Fruit fly (Drosophila melanogaster) whole organism, wandering third instar larva: ENCODE results near the gene CG13390.

Experiments used
- Abd-B ChIP-seq: fragments of >200 bp; optimal IDR thresholded peaks from 2 replicates; lab custom pipeline; 2017; ENCODE audit warnings: missing biosample characterization, missing genetic modification characterization
- CG32264 ChIP-seq: fragments of 200-800 bp; sonication (Bioruptor generic); optimal IDR thresholded peaks from 2 replicates; lab custom pipeline; 2016; ENCODE audit warnings: missing biosample characterization, missing genetic modification characterization
- CG9705 ChIP-seq: fragments of 200-800 bp; sonication (Bioruptor generic); optimal IDR thresholded peaks from 2 replicates; lab custom pipeline; 2018; ENCODE audit warnings: missing biosample characterization, mild to moderate bottlenecking, missing genetic modification characterization
- CrebA ChIP-seq: fragments of 200-800 bp; sonication (Bioruptor generic); optimal IDR thresholded peaks from 2 replicates; lab custom pipeline; 2016; ENCODE audit warnings: missing biosample characterization, mild to moderate bottlenecking, missing genetic modification characterization, borderline replicate concordance
- Dfd ChIP-seq: fragments of >200 bp; optimal IDR thresholded peaks from 2 replicates; lab custom pipeline; 2017; ENCODE audit warnings: missing biosample characterization, missing genetic modification characterization
- Dif ChIP-seq: fragments of 200-275, 200-300 bp; sonication (Bioruptor generic); optimal IDR thresholded peaks from 2 replicates; lab custom pipeline; 2018; ENCODE audit warnings: missing biosample characterization, missing genetic modification characterization; ENCODE audit not compliant: partially characterized antibody
- GATAd ChIP-seq: sonication (Bioruptor generic); optimal IDR thresholded peaks from 2 replicates; lab custom pipeline; 2016; ENCODE audit warnings: missing biosample characterization, missing genetic modification characterization
- HLH106 ChIP-seq: fragments of 200-800 bp; optimal IDR thresholded peaks from 3 replicates; lab custom pipeline; 2019; ENCODE audit warnings: missing biosample characterization, mild to moderate bottlenecking, missing genetic modification characterization, moderate library complexity
- Hnf4 ChIP-seq: fragments of 200-800 bp; sonication (Bioruptor generic); optimal IDR thresholded peaks from 2 replicates; lab custom pipeline; 2016; ENCODE audit warnings: missing biosample characterization, mild to moderate bottlenecking, missing genetic modification characterization
- Hr78 ChIP-seq: fragments of >200 bp; optimal IDR thresholded peaks from 2 replicates; lab custom pipeline; 2017; ENCODE audit warnings: missing biosample characterization, missing genetic modification characterization
- Hr83 ChIP-seq: fragments of 200-300 bp; sonication (Bioruptor generic); optimal IDR thresholded peaks from 2 replicates; lab custom pipeline; 2016; ENCODE audit warnings: missing biosample characterization, mild to moderate bottlenecking, missing genetic modification characterization, moderate library complexity; ENCODE audit not compliant: poor library complexity, severe bottlenecking
- Jra ChIP-seq: sonication (Bioruptor generic); optimal IDR thresholded peaks from 2 replicates; lab custom pipeline; 2016; ENCODE audit warnings: missing biosample characterization, missing genetic modification characterization
- Mio ChIP-seq: sonication (Bioruptor generic); optimal IDR thresholded peaks from 2 replicates; lab custom pipeline; 2016; ENCODE audit warnings: missing biosample characterization, missing genetic modification characterization
- Myc ChIP-seq: fragments of >200 bp; optimal IDR thresholded peaks from 2 replicates; lab custom pipeline; 2017
- N ChIP-seq: fragments of >200 bp; optimal IDR thresholded peaks from 2 replicates; lab custom pipeline; 2018; ENCODE audit warnings: missing biosample characterization, missing external identifiers, missing genetic modification characterization
- OdsH ChIP-seq: fragments of 200-800 bp; sonication (Bioruptor generic); optimal IDR thresholded peaks from 2 replicates; lab custom pipeline; 2016; ENCODE audit warnings: missing biosample characterization, mild to moderate bottlenecking, missing genetic modification characterization
- Rel ChIP-seq, 2 experiments: fragments of 200-800 bp; sonication (Bioruptor generic) in 1 of 2; optimal IDR thresholded peaks; 2 replicates in 1 of 2; 3 replicates in 1 of 2; lab custom pipeline; 2016 to 2019; ENCODE audit warnings: mild to moderate bottlenecking in 2 of 2, missing biosample characterization in 2 of 2, missing genetic modification characterization in 2 of 2, moderate library complexity in 1 of 2
- Sp1 ChIP-seq: fragments of 200-800 bp; sonication (Bioruptor generic); optimal IDR thresholded peaks from 3 replicates; lab custom pipeline; 2019; ENCODE audit warnings: missing biosample characterization, mild to moderate bottlenecking, missing genetic modification characterization, moderate library complexity
- Vsx2 ChIP-seq: fragments of 200-300, 225-300 bp; sonication (Bioruptor generic); optimal IDR thresholded peaks from 2 replicates; lab custom pipeline; 2018; ENCODE audit warnings: missing biosample characterization, missing genetic modification characterization; ENCODE audit not compliant: partially characterized antibody
- br ChIP-seq: fragments of 200-800 bp; sonication (Bioruptor generic); optimal IDR thresholded peaks from 2 replicates; lab custom pipeline; 2016; ENCODE audit warnings: missing biosample characterization, missing genetic modification characterization
- brk ChIP-seq: fragments of 200-800 bp; sonication (Bioruptor generic); optimal IDR thresholded peaks from 2 replicates; lab custom pipeline; 2016; ENCODE audit warnings: missing biosample characterization, mild to moderate bottlenecking, missing genetic modification characterization
- dl ChIP-seq, 2 experiments: fragments of 175-275, 200-275 bp in 1 of 2; fragments of 200-275 bp in 1 of 2; sonication (Bioruptor generic); optimal IDR thresholded peaks; lab custom pipeline; 2018; ENCODE audit warnings: mild to moderate bottlenecking in 2 of 2, missing biosample characterization in 2 of 2, missing genetic modification characterization in 2 of 2, moderate library complexity in 2 of 2; ENCODE audit not compliant: partially characterized antibody in 2 of 2, insufficient read depth in 1 of 2
- dmrt93B ChIP-seq: fragments of 200-800 bp; sonication (Bioruptor generic); optimal IDR thresholded peaks from 2 replicates; lab custom pipeline; 2018; ENCODE audit warnings: missing biosample characterization, mild to moderate bottlenecking, missing genetic modification characterization
- dsf ChIP-seq: sonication (Bioruptor generic); optimal IDR thresholded peaks from 2 replicates; lab custom pipeline; 2016; ENCODE audit warnings: missing biosample characterization, missing genetic modification characterization, borderline replicate concordance
- ey ChIP-seq: fragments of 200-800 bp; sonication (Bioruptor generic); optimal IDR thresholded peaks from 2 replicates; lab custom pipeline; 2016; ENCODE audit warnings: missing biosample characterization, missing genetic modification characterization
- foxo ChIP-seq, 2 experiments: fragments of 200-800 bp; sonication (Bioruptor generic); optimal IDR thresholded peaks; 2 replicates in 1 of 2; 3 replicates in 1 of 2; lab custom pipeline; 2016 to 2017; ENCODE audit warnings: missing biosample characterization in 2 of 2, missing genetic modification characterization in 2 of 2
- fru ChIP-seq: fragments of 200-800 bp; sonication (Bioruptor generic); optimal IDR thresholded peaks from 3 replicates; lab custom pipeline; 2016; ENCODE audit warnings: missing biosample characterization, mild to moderate bottlenecking, missing genetic modification characterization
- h ChIP-seq: fragments of 200-800 bp; sonication (Bioruptor generic); optimal IDR thresholded peaks from 3 replicates; lab custom pipeline; 2016; ENCODE audit warnings: missing biosample characterization, mild to moderate bottlenecking, missing genetic modification characterization
- jim ChIP-seq: fragments of 175-275, 200-325 bp; sonication (Bioruptor generic); optimal IDR thresholded peaks from 2 replicates; lab custom pipeline; 2016; ENCODE audit warnings: missing biosample characterization, mild to moderate bottlenecking, missing genetic modification characterization
- lola ChIP-seq: fragments of >200 bp; optimal IDR thresholded peaks from 2 replicates; lab custom pipeline; 2017; ENCODE audit warnings: missing biosample characterization, missing genetic modification characterization
- pan ChIP-seq: fragments of >200 bp; optimal IDR thresholded peaks from 2 replicates; lab custom pipeline; 2017
- psq ChIP-seq: fragments of 200-800 bp; sonication (Bioruptor generic); optimal IDR thresholded peaks from 3 replicates; lab custom pipeline; 2017; ENCODE audit warnings: missing biosample characterization, mild to moderate bottlenecking, missing genetic modification characterization, moderate library complexity
- rgr ChIP-seq: fragments of 200-800 bp; sonication (Bioruptor generic); optimal IDR thresholded peaks from 3 replicates; lab custom pipeline; 2016; ENCODE audit warnings: missing biosample characterization, mild to moderate bottlenecking, missing genetic modification characterization
- sage ChIP-seq: fragments of 200-800 bp; sonication (Bioruptor generic); optimal IDR thresholded peaks from 2 replicates; lab custom pipeline; 2016; ENCODE audit warnings: missing biosample characterization, mild to moderate bottlenecking, missing genetic modification characterization
- sv ChIP-seq: fragments of 200-800 bp; sonication (Bioruptor generic); optimal IDR thresholded peaks from 3 replicates; lab custom pipeline; 2016; ENCODE audit warnings: missing biosample characterization, missing genetic modification characterization
- tai ChIP-seq: sonication (Bioruptor generic); optimal IDR thresholded peaks from 2 replicates; lab custom pipeline; 2016; ENCODE audit warnings: missing biosample characterization, missing genetic modification characterization
- usp ChIP-seq: fragments of >200 bp; optimal IDR thresholded peaks from 2 replicates; lab custom pipeline; 2017; ENCODE audit warnings: missing biosample characterization, missing genetic modification characterization
- woc ChIP-seq: sonication (Bioruptor generic); optimal IDR thresholded peaks from 2 replicates; lab custom pipeline; 2016; ENCODE audit warnings: missing biosample characterization, mild to moderate bottlenecking, missing genetic modification characterization

CG13390 gene

DNA sequence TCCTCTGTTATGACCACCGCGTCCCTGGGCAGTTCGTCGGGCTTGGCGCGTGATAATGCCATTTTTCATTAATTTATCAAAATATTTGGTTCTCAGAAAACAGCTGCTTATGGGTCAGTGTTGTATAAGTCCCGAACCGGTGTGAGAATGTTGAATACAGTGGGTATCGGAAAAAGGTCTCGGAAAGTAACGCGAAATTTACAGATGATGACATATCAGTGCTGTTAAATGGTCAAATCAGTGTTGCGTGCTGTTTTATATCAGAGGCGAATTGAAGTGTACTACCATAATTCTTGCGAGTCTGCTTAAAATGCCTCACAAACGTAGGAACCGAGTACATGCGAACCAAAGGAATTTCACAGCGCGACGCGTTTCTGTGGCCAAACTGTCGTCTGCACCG is 6.0 kb upstream of the CG13390 start, which contains the start of the genes CG13392 and Rcd4:
Gene CG13392, minus strand, starts transcription at position 162 of the 400 bp plus-strand sequence.
Gene Rcd4, plus strand, starts transcription at position 216 of the 400 bp plus-strand sequence.
- TF ChIP-seq Rel (GFP tag; optimal IDR thresholded peaks at IDR 0.05; lab: Kevin White, UChicago) (no peak), Rel (tag; optimal IDR thresholded peaks at IDR 0.05; lab: Kevin White, UChicago) (peak; percentile 76), HLH106 (tag; lab: Kevin White, UChicago) (peak; percentile 68), Sp1 (GFP tag; lab: Kevin White, UChicago) (peak; percentile 64), pan (no peak), jim (GFP tag; lab: Kevin White, UChicago) (peak; percentile 36), Dif (GFP tag; lab: Kevin White, UChicago) (no peak), lola (GFP tag; lab: Kevin White, UChicago) (no peak), GATAd (GFP tag; lab: Kevin White, UChicago) (no peak), rgr (GFP tag; lab: Kevin White, UChicago) (peak; percentile 90), N (GFP tag; lab: Kevin White, UChicago) (no peak), woc (GFP tag; lab: Kevin White, UChicago) (peak; percentile 45), h (GFP tag; lab: Kevin White, UChicago) (peak; percentile 87), ey (GFP tag; lab: Kevin White, UChicago) (peak; percentile 73), brk (GFP tag; lab: Kevin White, UChicago) (peak; percentile 84), foxo (GFP tag; optimal IDR thresholded peaks at IDR 0.05; lab: Kevin White, UChicago) (peak; percentile 24 to 88), psq (GFP tag; lab: Kevin White, UChicago) (peak; percentile 70), fru (GFP tag; lab: Kevin White, UChicago) (peak; percentile 90), Jra (peak; percentile 83), dsf (GFP tag; lab: Kevin White, UChicago) (peak; percentile 30), Hr83 (GFP tag; lab: Kevin White, UChicago) (peak; percentile 94), usp (GFP tag; lab: Kevin White, UChicago) (no peak), Abd-B (GFP tag; lab: Kevin White, UChicago) (no peak), CG9705 (GFP tag; lab: Kevin White, UChicago) (peak; percentile 37), CG32264 (GFP tag; lab: Kevin White, UChicago) (peak; percentile 49), sage (GFP tag; lab: Kevin White, UChicago) (peak; percentile 46), CrebA (GFP tag; lab: Kevin White, UChicago) (no peak), OdsH (peak; percentile 74), br (GFP tag; lab: Kevin White, UChicago) (peak; percentile 85), Hr78 (GFP tag; lab: Kevin White, UChicago) (no peak), Hnf4 (GFP tag; lab: Kevin White, UChicago) (peak; percentile 92), dmrt93B (peak; percentile 26), tai (GFP tag; lab: Kevin White, UChicago) (no peak), Mio (peak; percentile 23), sv (GFP tag; lab: Kevin White, UChicago) (peak; percentile 71), Dfd (no peak), Vsx2 (GFP tag; lab: Kevin White, UChicago) (no peak), dl (GFP tag; optimal IDR thresholded peaks at IDR 0.05; lab: Kevin White, UChicago; ENCODE audit: insufficient read depth in 1 of 2, partially characterized antibody in 2 of 2) (no peak), Myc (lab: Kevin White, UChicago) (peak; percentile 46)

DNA sequence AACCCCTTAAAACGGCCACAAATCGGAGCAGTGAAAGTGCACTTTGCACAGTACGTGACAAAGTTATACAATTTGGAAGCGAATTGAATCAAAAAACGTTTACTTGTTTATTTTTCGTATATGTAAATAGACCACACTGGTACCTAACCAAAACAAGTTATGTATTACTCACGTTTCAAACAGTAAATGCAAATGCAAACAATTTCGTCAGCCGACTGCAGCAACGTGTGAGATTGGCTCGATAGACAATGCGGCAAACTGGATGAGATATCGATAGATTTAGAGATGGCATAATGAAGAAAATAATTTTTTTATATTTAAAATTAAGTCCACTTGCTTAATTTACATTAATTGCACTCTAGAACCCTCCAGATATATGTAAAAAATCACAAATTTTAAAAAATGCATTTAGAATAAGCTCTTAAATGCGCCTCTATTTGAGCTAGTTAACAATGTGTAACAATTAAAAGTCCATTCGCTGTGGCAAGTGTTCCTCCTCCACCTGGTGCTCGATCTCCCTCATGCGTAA is 5.0 kb upstream of the CG13390 start, which contains the start of gene AlaRS:
Gene AlaRS, minus strand, starts transcription at position 257 of the 529 bp plus-strand sequence.
- TF ChIP-seq foxo (GFP tag; optimal IDR thresholded peaks at IDR 0.05; lab: Kevin White, UChicago) (peak in 1 of 2 experiments; percentile 66), lola (GFP tag; lab: Kevin White, UChicago) (no peak), sage (GFP tag; lab: Kevin White, UChicago) (peak; percentile 70), jim (GFP tag; lab: Kevin White, UChicago) (no peak), rgr (GFP tag; lab: Kevin White, UChicago) (peak; percentile 69), Sp1 (GFP tag; lab: Kevin White, UChicago) (peak; percentile 56), h (GFP tag; lab: Kevin White, UChicago) (peak; percentile 76), psq (GFP tag; lab: Kevin White, UChicago) (peak; percentile 52), Jra (peak; percentile 31), fru (GFP tag; lab: Kevin White, UChicago) (peak; percentile 63), Dif (GFP tag; lab: Kevin White, UChicago) (no peak), Vsx2 (GFP tag; lab: Kevin White, UChicago) (no peak), sv (GFP tag; lab: Kevin White, UChicago) (peak; percentile 30), CG32264 (GFP tag; lab: Kevin White, UChicago) (no peak), Hr78 (GFP tag; lab: Kevin White, UChicago) (no peak), Dfd (no peak), ey (GFP tag; lab: Kevin White, UChicago) (peak; percentile 42), brk (GFP tag; lab: Kevin White, UChicago) (peak; percentile 65), N (GFP tag; lab: Kevin White, UChicago) (no peak), pan (no peak), br (GFP tag; lab: Kevin White, UChicago) (peak; percentile 42), Abd-B (GFP tag; lab: Kevin White, UChicago) (no peak), woc (GFP tag; lab: Kevin White, UChicago) (peak; percentile 57), Hnf4 (GFP tag; lab: Kevin White, UChicago) (peak; percentile 76), Rel (GFP tag; optimal IDR thresholded peaks at IDR 0.05; lab: Kevin White, UChicago) (no peak), Rel (tag; optimal IDR thresholded peaks at IDR 0.05; lab: Kevin White, UChicago) (peak; percentile 24), OdsH (peak; percentile 57), HLH106 (tag; lab: Kevin White, UChicago) (peak; percentile 53), dl (GFP tag; optimal IDR thresholded peaks at IDR 0.05; lab: Kevin White, UChicago; ENCODE audit: insufficient read depth in 1 of 2, partially characterized antibody in 2 of 2) (no peak), CG9705 (GFP tag; lab: Kevin White, UChicago) (peak; percentile 40), dsf (GFP tag; lab: Kevin White, UChicago) (peak; percentile 15), CrebA (GFP tag; lab: Kevin White, UChicago) (no peak)
